Worm (Caenorhabditis elegans): ENCODE results near the gene srsx-40.

ce11 chrV:7726202-7726601 lies 22.8 kb upstream of the srsx-40 start:
- no peak for TF ChIP-seq egl-13 (tag; optimal IDR thresholded peaks at IDR 0.05)
- no peak for TF ChIP-seq nhr-90 (tag; optimal IDR thresholded peaks at IDR 0.05; ENCODE audit: poor library complexity)
- no peak for TF ChIP-seq efl-3 (GFP tag; optimal IDR thresholded peaks at IDR 0.05)
- no peak for TF ChIP-seq elt-2 (tag; optimal IDR thresholded peaks at IDR 0.05)
- no peak for TF ChIP-seq aha-1 (tag; optimal IDR thresholded peaks at IDR 0.05)
- TF ChIP-seq nhr-237 (tag; optimal IDR thresholded peaks at IDR 0.05): no peak
- no peak for TF ChIP-seq ceh-82 (tag; optimal IDR thresholded peaks at IDR 0.05)
- TF ChIP-seq ztf-4 (tag; optimal IDR thresholded peaks at IDR 0.05): no peak
- no peak for TF ChIP-seq lin-13 (GFP tag; optimal IDR thresholded peaks at IDR 0.05)
- no peak for TF ChIP-seq ceh-90 (tag; optimal IDR thresholded peaks at IDR 0.05)
- no peak for TF ChIP-seq unc-62 (GFP tag; optimal IDR thresholded peaks at IDR 0.05)
- TF ChIP-seq lin-39 (tag; optimal IDR thresholded peaks at IDR 0.05): no peak
